Worm (Caenorhabditis elegans): ENCODE results near the gene msp-74.

msp-74 gene

ce11 chrII:5154540-5154939, 39.4 kb upstream of the msp-74 start, which contains the start of gene srb-12:
Gene srb-12, minus strand, starts transcription at chrII:5154640.
- TF ChIP-seq nhr-23 (tag; optimal IDR thresholded peaks at IDR 0.05) (no peak), nhr-6 (tag; optimal IDR thresholded peaks at IDR 0.05) (no peak), lin-39 (tag; optimal IDR thresholded peaks at IDR 0.05) (no peak), ceh-16 (tag; optimal IDR thresholded peaks at IDR 0.05) (no peak), nhr-21 (tag; optimal IDR thresholded peaks at IDR 0.05) (no peak), nhr-10 (tag; optimal IDR thresholded peaks at IDR 0.05) (no peak), lin-11 (tag; optimal IDR thresholded peaks at IDR 0.05) (no peak)

ce11 chrII:5150829-5151228, 35.7 kb upstream of the msp-74 start, which contains the start of gene srb-16:
Gene srb-16, minus strand, starts transcription at chrII:5150929.
- no peak for TF ChIP-seq ama-1 (optimal IDR thresholded peaks at IDR 0.05)
- TF ChIP-seq nhr-77 (tag; optimal IDR thresholded peaks at IDR 0.05): no peak
- no peak for TF ChIP-seq ztf-4 (tag; optimal IDR thresholded peaks at IDR 0.05)

- TF ChIP-seq nhr-12 (tag; optimal IDR thresholded peaks at IDR 0.05) (no peak), ama-1 (optimal IDR thresholded peaks at IDR 0.05) (no peak), ceh-82 (tag; optimal IDR thresholded peaks at IDR 0.05) (no peak), mab-5 (tag; optimal IDR thresholded peaks at IDR 0.05) (no peak), nhr-11 (tag; optimal IDR thresholded peaks at IDR 0.05) (no peak), unc-55 (GFP tag; optimal IDR thresholded peaks at IDR 0.05) (no peak), mdl-1 (tag; optimal IDR thresholded peaks at IDR 0.05) (no peak), lin-13 (GFP tag; optimal IDR thresholded peaks at IDR 0.05) (no peak), lin-11 (tag; optimal IDR thresholded peaks at IDR 0.05) (no peak), nhr-6 (tag; optimal IDR thresholded peaks at IDR 0.05) (no peak), sma-3 (GFP tag; optimal IDR thresholded peaks at IDR 0.05) (no peak), elt-3 (tag; optimal IDR thresholded peaks at IDR 0.05) (no peak), snpc-4 (tag; optimal IDR thresholded peaks at IDR 0.05) (no peak), ZK546.5 (tag; optimal IDR thresholded peaks at IDR 0.05) (no peak)
Measured at ce11 chrII:5148349-5148748, 33.2 kb upstream of the msp-74 start, which contains the start of gene F58A6.5. Gene F58A6.5, minus strand, starts transcription at chrII:5148449.

- TF ChIP-seq lin-13 (GFP tag; optimal IDR thresholded peaks at IDR 0.05): no peak
- no peak for TF ChIP-seq nhr-6 (tag; optimal IDR thresholded peaks at IDR 0.05)
- no peak for TF ChIP-seq ztf-11 (tag; optimal IDR thresholded peaks at IDR 0.05)
- TF ChIP-seq mab-5 (tag; optimal IDR thresholded peaks at IDR 0.05): no peak
- no peak for TF ChIP-seq nhr-12 (tag; optimal IDR thresholded peaks at IDR 0.05)
- TF ChIP-seq nhr-10 (tag; optimal IDR thresholded peaks at IDR 0.05): no peak
- TF ChIP-seq F13H6.1 (tag; optimal IDR thresholded peaks at IDR 0.05): no peak
- no peak for TF ChIP-seq mbf-1 (tag; optimal IDR thresholded peaks at IDR 0.05)
- TF ChIP-seq crh-2 (tag; optimal IDR thresholded peaks at IDR 0.05): no peak
- no peak for TF ChIP-seq ama-1 (optimal IDR thresholded peaks at IDR 0.05)
- no peak for TF ChIP-seq skn-1 (tag; optimal IDR thresholded peaks at IDR 0.05)
- no peak for TF ChIP-seq zag-1 (tag; optimal IDR thresholded peaks at IDR 0.05)
- TF ChIP-seq sma-9 (GFP tag; optimal IDR thresholded peaks at IDR 0.05): no peak
- TF ChIP-seq sma-9 (tag; optimal IDR thresholded peaks at IDR 0.05): no peak
- no peak for TF ChIP-seq sma-3 (GFP tag; optimal IDR thresholded peaks at IDR 0.05)
- no peak for TF ChIP-seq ZK546.5 (tag; optimal IDR thresholded peaks at IDR 0.05)
Measured at ce11 chrII:5142619-5143018, 27.5 kb upstream of the msp-74 start, which contains the start of gene F58A6.1. Gene F58A6.1, plus strand, starts transcription at chrII:5142919.

ce11 chrII:5141945-5142514, 26.9 kb upstream of the msp-74 start, which contains the start of gene nas-29:
Gene nas-29, minus strand, starts transcription at chrII:5142036.
- TF ChIP-seq sem-4 (tag; optimal IDR thresholded peaks at IDR 0.05): no peak
- TF ChIP-seq mdl-1 (tag; optimal IDR thresholded peaks at IDR 0.05): peak in 1 of 2 experiments; percentile 6
- peak; percentile 70 for TF ChIP-seq fos-1 (tag; optimal IDR thresholded peaks at IDR 0.05)
- TF ChIP-seq ama-1 (optimal IDR thresholded peaks at IDR 0.05): no peak
- TF ChIP-seq F13H6.1 (tag; optimal IDR thresholded peaks at IDR 0.05): peak; percentile 28
- peak; percentile 29 for TF ChIP-seq gmeb-1 (tag; optimal IDR thresholded peaks at IDR 0.05)
- TF ChIP-seq ztf-1 (GFP tag; conservative IDR thresholded peaks at IDR 0.05): no peak
- TF ChIP-seq sma-9 (GFP tag; optimal IDR thresholded peaks at IDR 0.05): peak; percentile 50
- TF ChIP-seq sma-9 (tag; optimal IDR thresholded peaks at IDR 0.05): no peak
- TF ChIP-seq sma-3 (GFP tag; optimal IDR thresholded peaks at IDR 0.05): peak; percentile 28
- peak; percentile 37 for TF ChIP-seq nhr-21 (tag; optimal IDR thresholded peaks at IDR 0.05)
- TF ChIP-seq nhr-77 (tag; optimal IDR thresholded peaks at IDR 0.05): no peak
- no peak for TF ChIP-seq unc-39 (tag; optimal IDR thresholded peaks at IDR 0.05)
- peak; percentile 55 for TF ChIP-seq crh-2 (tag; optimal IDR thresholded peaks at IDR 0.05)
- no peak for TF ChIP-seq ceh-16 (tag; optimal IDR thresholded peaks at IDR 0.05)
